Worm (Caenorhabditis elegans): Measurements from ENCODE around the gene dkc-1.

The dkc-1 gene

DNA sequence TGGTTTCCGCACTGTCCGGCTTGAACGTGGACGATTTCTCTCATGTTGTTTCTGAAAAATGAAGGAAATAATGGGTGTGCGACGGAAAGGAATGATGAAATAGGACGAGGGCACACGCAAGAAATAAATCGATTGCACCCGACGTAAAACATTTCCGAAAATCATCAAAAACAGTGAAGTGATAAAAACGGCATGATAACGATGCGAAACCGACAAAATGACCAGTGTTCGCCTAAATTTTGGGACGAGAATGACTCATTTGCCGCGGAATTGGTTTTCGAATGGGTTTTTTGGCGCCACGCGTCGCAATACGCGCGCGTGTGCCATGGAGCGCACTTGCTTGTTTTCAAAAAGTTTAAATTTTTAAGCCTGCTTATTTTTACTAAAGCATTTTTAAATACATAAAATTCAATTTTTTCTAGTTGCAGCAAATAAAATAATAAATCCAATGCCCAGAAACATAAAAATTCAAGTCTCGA is 5.8 kb upstream of the dkc-1 start, which contains the start of the genes tbb-1 and rib-2 (continued):
- TF ChIP-seq dox-1 (GFP tag; IDR thresholded peaks at IDR 0.05) (peak; percentile 99), T07F8.4 (tag; optimal IDR thresholded peaks at IDR 0.05) (no peak), ceh-91 (GFP tag; IDR thresholded peaks at IDR 0.05) (peak; percentile 100), C17E4.6 (GFP tag; IDR thresholded peaks at IDR 0.05) (peak; percentile 95), ztf-18 (tag; optimal IDR thresholded peaks at IDR 0.05) (peak; percentile 86), hlh-12 (tag; optimal IDR thresholded peaks at IDR 0.05) (no peak), D2030.7 (GFP tag; IDR thresholded peaks at IDR 0.05) (peak; percentile 99), athp-1 (tag; optimal IDR thresholded peaks at IDR 0.05) (peak; percentile 97), B0035.1 (tag; optimal IDR thresholded peaks at IDR 0.05) (peak; percentile 17), nhr-27 (tag; optimal IDR thresholded peaks at IDR 0.05) (no peak), B0019.2 (GFP tag; conservative IDR thresholded peaks at IDR 0.05) (peak; percentile 97), snpc-3.4 (tag; optimal IDR thresholded peaks at IDR 0.05) (peak; percentile 97), K12H6.12 (tag; optimal IDR thresholded peaks at IDR 0.05) (peak; percentile 38), sea-2 (GFP tag; IDR thresholded peaks at IDR 0.05) (no peak), F49E8.2 (tag; optimal IDR thresholded peaks at IDR 0.05; ENCODE audit: insufficient read depth) (peak; percentile 95), hrde-1 (tag; optimal IDR thresholded peaks at IDR 0.05; ENCODE audit: borderline replicate concordance) (peak; percentile 87), cebp-1 (GFP tag; IDR thresholded peaks at IDR 0.05) (peak; percentile 85), cebp-1 (tag; optimal IDR thresholded peaks at IDR 0.05) (peak; percentile 93), mel-28 (tag; optimal IDR thresholded peaks at IDR 0.05; ENCODE audit: borderline replicate concordance) (no peak), rcor-1 (GFP tag; IDR thresholded peaks at IDR 0.05) (peak; percentile 94), aptf-2 (GFP tag; conservative IDR thresholded peaks at IDR 0.05) (peak; percentile 84), ekl-4 (GFP tag; IDR thresholded peaks at IDR 0.05) (peak; percentile 96), madf-6 (GFP tag; IDR thresholded peaks at IDR 0.05) (peak; percentile 100), efl-1 (GFP tag; optimal IDR thresholded peaks at IDR 0.05) (peak; percentile 100), ztf-3 (GFP tag; optimal IDR thresholded peaks at IDR 0.05) (no peak), nhr-120 (GFP tag; IDR thresholded peaks at IDR 0.05) (no peak), hmg-20 (GFP tag; IDR thresholded peaks at IDR 0.05) (peak; percentile 57; the same call in 1 of the 2 replicates), dpl-1 (GFP tag; optimal IDR thresholded peaks at IDR 0.05) (peak; percentile 99), F52B5.7 (tag; optimal IDR thresholded peaks at IDR 0.05) (peak; percentile 44), snpc-4 (GFP tag; optimal IDR thresholded peaks at IDR 0.05) (peak; percentile 36), snpc-4 (tag; optimal IDR thresholded peaks at IDR 0.05) (peak; percentile 62 to 86 (median 79)), nhr-90 (tag; optimal IDR thresholded peaks at IDR 0.05) (peak; percentile 82), F57A8.1 (GFP tag; optimal IDR thresholded peaks at IDR 0.05) (no peak), sptf-2 (GFP tag; optimal IDR thresholded peaks at IDR 0.05) (peak; percentile 3), hlh-26 (GFP tag; conservative IDR thresholded peaks at IDR 0.05) (no peak), attf-5 (GFP tag; optimal IDR thresholded peaks at IDR 0.05) (peak; percentile 99), fkh-3 (tag; optimal IDR thresholded peaks at IDR 0.05) (no peak), bed-1 (GFP tag; IDR thresholded peaks at IDR 0.05) (no peak), Y95B8A.8 (GFP tag; IDR thresholded peaks at IDR 0.05) (peak; percentile 99), pbrm-1 (GFP tag; IDR thresholded peaks at IDR 0.05) (peak; percentile 96), die-1 (tag; optimal IDR thresholded peaks at IDR 0.05) (peak; percentile 38), Y56A3A.18 (GFP tag; IDR thresholded peaks at IDR 0.05) (no peak), lin-40 (tag; optimal IDR thresholded peaks at IDR 0.05) (peak; percentile 68), lir-1 (GFP tag; conservative IDR thresholded peaks at IDR 0.05) (peak; percentile 85), F22D6.2 (tag; optimal IDR thresholded peaks at IDR 0.05) (no peak), lsl-1 (GFP tag; optimal IDR thresholded peaks at IDR 0.05) (peak; percentile 92), gei-17 (GFP tag; optimal IDR thresholded peaks at IDR 0.05) (no peak), nfyb-1 (GFP tag; IDR thresholded peaks at IDR 0.05) (peak; percentile 91), lag-1 (GFP tag; IDR thresholded peaks at IDR 0.05) (no peak)
